Fruit fly (Drosophila melanogaster) whole organism, adult: ENCODE results near the gene CG13760.

Experiments
- CG11617 ChIP-seq: fragments of 200-800 bp; sonication (Bioruptor generic); optimal IDR thresholded peaks from 2 replicates; lab custom pipeline; 2017; ENCODE audit warnings: mild to moderate bottlenecking, missing biosample characterization, missing genetic modification reagents, missing genetic modification characterization
- CG12768 ChIP-seq: fragments of 200-800 bp; sonication (Bioruptor generic); optimal IDR thresholded peaks from 2 replicates; lab custom pipeline; 2017; ENCODE audit warnings: missing biosample characterization, missing genetic modification characterization, mild to moderate bottlenecking, moderate library complexity, missing genetic modification reagents
- CG14711 ChIP-seq: fragments of 200-800 bp; sonication (Bioruptor generic); optimal IDR thresholded peaks from 2 replicates; lab custom pipeline; 2018; ENCODE audit warnings: missing biosample characterization, mild to moderate bottlenecking, missing genetic modification characterization, moderate library complexity
- CG1620 ChIP-seq: fragments of 200-800 bp; sonication (Bioruptor generic); optimal IDR thresholded peaks from 2 replicates; lab custom pipeline; 2016; ENCODE audit warnings: missing biosample characterization, missing genetic modification characterization
- CG33017 ChIP-seq: fragments of 200-800 bp; sonication (Bioruptor generic); optimal IDR thresholded peaks from 2 replicates; lab custom pipeline; 2018; ENCODE audit warnings: missing biosample characterization, mild to moderate bottlenecking, missing genetic modification characterization, moderate library complexity
- CG5204 ChIP-seq: fragments of 200-800 bp; sonication (Bioruptor generic); optimal IDR thresholded peaks from 2 replicates; lab custom pipeline; 2016; ENCODE audit warnings: missing biosample characterization, missing genetic modification characterization
- Clk ChIP-seq: fragments of 200-800 bp; sonication (Bioruptor generic); optimal IDR thresholded peaks from 2 replicates; lab custom pipeline; 2017; ENCODE audit warnings: missing biosample characterization, missing genetic modification characterization
- Hr96 ChIP-seq: fragments of 200-800 bp; sonication (Bioruptor generic); optimal IDR thresholded peaks from 2 replicates; lab custom pipeline; 2016; ENCODE audit warnings: missing biosample characterization, missing genetic modification characterization
- Mnt ChIP-seq: fragments of 200-800 bp; sonication (Bioruptor generic); optimal IDR thresholded peaks from 2 replicates; lab custom pipeline; 2016; ENCODE audit warnings: missing biosample characterization, mild to moderate bottlenecking, missing genetic modification characterization
- cic ChIP-seq: fragments of 200-800 bp; sonication (Bioruptor generic); optimal IDR thresholded peaks from 2 replicates; lab custom pipeline; 2017; ENCODE audit warnings: missing biosample characterization, mild to moderate bottlenecking, missing genetic modification characterization, moderate library complexity
- cnc ChIP-seq, 2 experiments: fragments of >200 bp; optimal IDR thresholded peaks; 2 replicates each; lab custom pipeline; 2017

- TF ChIP-seq CG5204 (GFP tag; lab: Kevin White, UChicago) (no peak), CG12768 (GFP tag; lab: Kevin White, UChicago) (no peak), cnc (optimal IDR thresholded peaks at IDR 0.05; lab: Kevin White, UChicago) (no peak), CG11617 (GFP tag; lab: Kevin White, UChicago) (no peak), Mnt (GFP tag; lab: Kevin White, UChicago) (no peak), CG14711 (tag; lab: Kevin White, UChicago) (no peak), CG1620 (GFP tag; lab: Kevin White, UChicago) (no peak), cic (GFP tag; lab: Kevin White, UChicago) (no peak), Clk (no peak), Hr96 (GFP tag; lab: Kevin White, UChicago) (no peak), CG33017 (tag; lab: Kevin White, UChicago) (no peak)
Measured at dm6 chrX:2542500-2542899, 43.0 kb downstream of the CG13760 start.
